Worm (Caenorhabditis elegans) whole organism, L4/young adult: ENCODE data around the gene fbxb-47.
"Not testable (repeated sequence)": the region's sequence is repeated elsewhere in the genome, so short reads cannot be mapped to it uniquely, and the experiment has no call there.

Source experiments
- W03F9.2 ChIP-seq: fragments of 150-350 bp; optimal IDR thresholded peaks from 2 replicates; lab custom pipeline; 2014; ENCODE audit warnings: missing biosample characterization, missing genetic modification characterization
- dao-5 ChIP-seq: sonication (generic microtip); optimal IDR thresholded peaks from 2 replicates; lab custom pipeline; 2016; ENCODE audit warnings: missing genotype, missing genetic modification characterization, moderate library complexity, missing compliant biosample characterization
- him-1 ChIP-seq: sonication (generic microtip); optimal IDR thresholded peaks from 2 replicates; lab custom pipeline; 2016; ENCODE audit warnings: missing genotype, missing genetic modification reagents, missing genetic modification characterization, missing compliant biosample characterization

ce11 chrII:1660888-1661287, 42.4 kb downstream of the fbxb-47 start, which contains the start of gene ZC204.13:
- TF ChIP-seq him-1 (tag; lab: Kevin White, UChicago); dao-5; W03F9.2: not testable (repeated sequence)
